Worm (Caenorhabditis elegans): ENCODE data around the gene svop-1.
A peak's percentile ranks its signal among the peaks of the same experiment; 100 is the strongest.

Gene svop-1

DNA sequence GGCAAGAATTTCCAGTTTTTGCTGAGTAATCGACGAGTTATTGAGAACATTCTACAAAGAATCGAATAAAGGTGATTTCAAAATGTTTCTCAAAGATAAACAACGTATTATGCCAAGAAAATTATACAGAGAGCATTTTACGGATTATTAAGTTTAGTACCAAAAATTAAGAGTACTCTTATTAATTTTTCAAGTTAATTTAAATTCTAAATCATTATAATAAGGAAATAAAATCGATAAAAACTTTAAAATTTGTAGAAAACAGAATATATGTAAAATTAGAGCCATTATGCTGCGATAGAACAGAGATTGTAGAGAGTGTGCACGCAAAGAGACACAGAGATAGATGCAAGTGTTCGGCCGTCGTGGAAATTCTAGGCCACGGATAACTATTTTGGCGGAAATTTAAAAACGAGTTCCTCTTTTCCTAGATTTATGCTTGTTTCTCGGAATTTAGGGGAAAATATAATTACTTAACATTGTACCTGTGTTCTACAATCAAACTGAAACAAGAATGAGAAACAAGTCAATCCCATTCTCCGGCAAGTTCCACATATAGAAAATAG is 34.7 kb downstream of the svop-1 start, which contains the start of gene F44E2.9:
TSS of gene F44E2.9 (minus strand) at position 51 of the 566 bp plus-strand sequence.
- no peak for TF ChIP-seq ceh-19 (GFP tag; optimal IDR thresholded peaks at IDR 0.05)
- peak; percentile 21 for TF ChIP-seq lim-6 (tag; optimal IDR thresholded peaks at IDR 0.05)
- TF ChIP-seq che-1 (tag; optimal IDR thresholded peaks at IDR 0.05), result no peak
- no peak for TF ChIP-seq sox-4 (tag; optimal IDR thresholded peaks at IDR 0.05)
- peak; percentile 51 for TF ChIP-seq ref-2 (tag; optimal IDR thresholded peaks at IDR 0.05)
- no peak for TF ChIP-seq ceh-30 (tag; optimal IDR thresholded peaks at IDR 0.05)
- TF ChIP-seq pag-3 (tag; optimal IDR thresholded peaks at IDR 0.05; ENCODE audit: borderline replicate concordance), result no peak
- peak; percentile 25 for TF ChIP-seq unc-42 (tag; optimal IDR thresholded peaks at IDR 0.05)
- TF ChIP-seq ceh-2 (tag; optimal IDR thresholded peaks at IDR 0.05), result peak; percentile 77
- TF ChIP-seq C08G9.2 (tag; optimal IDR thresholded peaks at IDR 0.05), result peak; percentile 87
- TF ChIP-seq ceh-18 (tag; optimal IDR thresholded peaks at IDR 0.05), result peak; percentile 27
- TF ChIP-seq ceh-9 (tag; optimal IDR thresholded peaks at IDR 0.05), result no peak
- TF ChIP-seq zip-5 (tag; optimal IDR thresholded peaks at IDR 0.05), result peak; percentile 66
- TF ChIP-seq rnt-1 (tag; optimal IDR thresholded peaks at IDR 0.05), result peak; percentile 52
- peak; percentile 1 for TF ChIP-seq ceh-14 (tag; optimal IDR thresholded peaks at IDR 0.05)
- TF ChIP-seq pax-1 (tag; optimal IDR thresholded peaks at IDR 0.05), result no peak
- TF ChIP-seq mec-3 (tag; optimal IDR thresholded peaks at IDR 0.05; ENCODE audit: borderline replicate concordance), result peak; percentile 70
- peak; percentile 29 for TF ChIP-seq fax-1 (tag; optimal IDR thresholded peaks at IDR 0.05)
- TF ChIP-seq hlh-8 (tag; optimal IDR thresholded peaks at IDR 0.05), result peak; percentile 59
- TF ChIP-seq npax-4 (tag; optimal IDR thresholded peaks at IDR 0.05), result no peak
- peak; percentile 13 for TF ChIP-seq hlh-30 (tag; optimal IDR thresholded peaks at IDR 0.05; ENCODE audit: insufficient read depth)
- TF ChIP-seq tbx-7 (tag; optimal IDR thresholded peaks at IDR 0.05), result peak; percentile 76
- no peak for TF ChIP-seq ceh-6 (GFP tag; optimal IDR thresholded peaks at IDR 0.05)
- peak; percentile 81 for TF ChIP-seq ets-4 (tag; optimal IDR thresholded peaks at IDR 0.05)
- peak; percentile 86 for TF ChIP-seq ceh-31 (tag; optimal IDR thresholded peaks at IDR 0.05)
- no peak for TF ChIP-seq ceh-48 (tag; optimal IDR thresholded peaks at IDR 0.05)
- no peak for TF ChIP-seq ceh-24 (tag; optimal IDR thresholded peaks at IDR 0.05)
- TF ChIP-seq nfya-1 (tag; optimal IDR thresholded peaks at IDR 0.05), result peak; percentile 22
- peak; percentile 11 for TF ChIP-seq sdc-2 (tag; optimal IDR thresholded peaks at IDR 0.05)
- peak; percentile 78 for TF ChIP-seq tbx-2 (tag; optimal IDR thresholded peaks at IDR 0.05)
- TF ChIP-seq odd-2 (tag; optimal IDR thresholded peaks at IDR 0.05), result no peak

DNA sequence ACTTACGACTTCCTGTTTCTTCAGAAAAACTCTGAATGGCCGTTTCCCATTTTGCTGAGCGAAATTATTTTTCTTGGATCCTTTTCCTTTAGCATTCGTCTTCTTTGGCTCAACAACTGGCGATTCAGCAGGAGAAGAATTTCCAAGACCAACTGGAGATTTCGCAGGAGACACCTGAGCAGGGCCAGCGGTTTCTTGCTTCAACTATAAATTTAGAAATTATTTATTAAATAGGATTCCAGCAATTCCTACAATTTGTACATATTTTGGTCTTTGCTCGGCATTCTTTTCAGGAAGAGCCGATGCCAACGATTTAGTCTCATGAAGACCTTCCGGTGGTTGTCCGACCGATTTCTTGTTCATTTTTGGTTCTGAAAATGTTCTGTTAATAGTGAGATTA is 35.8 kb downstream of the svop-1 start, which contains the start of gene F44E2.8:
TSS of gene F44E2.8 (minus strand) at position 371 of the 400 bp plus-strand sequence.
- TF ChIP-seq odd-2 (tag; optimal IDR thresholded peaks at IDR 0.05), result no peak
- TF ChIP-seq ceh-9 (tag; optimal IDR thresholded peaks at IDR 0.05), result no peak
- no peak for TF ChIP-seq eyg-1 (tag; optimal IDR thresholded peaks at IDR 0.05)
- no peak for TF ChIP-seq K09A11.1 (tag; optimal IDR thresholded peaks at IDR 0.05; ENCODE audit: insufficient read depth)
- no peak for TF ChIP-seq ahr-1 (tag; optimal IDR thresholded peaks at IDR 0.05)
- TF ChIP-seq ceh-2 (tag; optimal IDR thresholded peaks at IDR 0.05), result no peak
- TF ChIP-seq dmd-4 (tag; optimal IDR thresholded peaks at IDR 0.05; ENCODE audit: borderline replicate concordance), result no peak
- TF ChIP-seq ttx-3 (tag; optimal IDR thresholded peaks at IDR 0.05), result no peak
- no peak for TF ChIP-seq mec-3 (tag; optimal IDR thresholded peaks at IDR 0.05; ENCODE audit: borderline replicate concordance)

ce11 chrIII:8848372-8848771 is 36.9 kb downstream of the svop-1 start, which contains the start of gene F44E2.7:
Gene F44E2.7, minus strand, starts transcription at chrIII:8848472.
- TF ChIP-seq ref-2 (tag; optimal IDR thresholded peaks at IDR 0.05) (no peak), F13H6.1 (tag; optimal IDR thresholded peaks at IDR 0.05) (no peak), C08G9.2 (tag; optimal IDR thresholded peaks at IDR 0.05) (no peak), ceh-24 (tag; optimal IDR thresholded peaks at IDR 0.05) (no peak), ttx-3 (tag; optimal IDR thresholded peaks at IDR 0.05) (no peak), pros-1 (tag; optimal IDR thresholded peaks at IDR 0.05) (no peak), rnt-1 (tag; optimal IDR thresholded peaks at IDR 0.05) (no peak), C38D4.7 (GFP tag; optimal IDR thresholded peaks at IDR 0.05) (no peak), ceh-22 (tag; optimal IDR thresholded peaks at IDR 0.05) (no peak), pha-2 (tag; optimal IDR thresholded peaks at IDR 0.05) (no peak), pha-4 (tag; optimal IDR thresholded peaks at IDR 0.05) (no peak), lin-11 (tag; optimal IDR thresholded peaks at IDR 0.05) (no peak), gmeb-2 (tag; optimal IDR thresholded peaks at IDR 0.05) (no peak), nhr-232 (tag; optimal IDR thresholded peaks at IDR 0.05) (no peak), pax-1 (tag; optimal IDR thresholded peaks at IDR 0.05) (no peak), unc-42 (tag; optimal IDR thresholded peaks at IDR 0.05) (no peak), ceh-19 (GFP tag; optimal IDR thresholded peaks at IDR 0.05) (no peak), pag-3 (tag; optimal IDR thresholded peaks at IDR 0.05; ENCODE audit: borderline replicate concordance) (no peak)
